Fruit fly (Drosophila melanogaster) whole organism, embryonic: Measurements from ENCODE around the gene CG4000.

Experiments used
- Atf-2 ChIP-seq: fragments of 200-800 bp; sonication (Bioruptor generic); optimal IDR thresholded peaks from 2 replicates; lab custom pipeline; 2016; ENCODE audit warnings: missing biosample characterization, missing genetic modification characterization
- CG12155 ChIP-seq: fragments of 200-800 bp; sonication (Bioruptor generic); optimal IDR thresholded peaks from 3 replicates; lab custom pipeline; 2016; ENCODE audit warnings: missing biosample characterization, missing genetic modification characterization
- CG1233 ChIP-seq: fragments of 200-800 bp; sonication (Bioruptor generic); optimal IDR thresholded peaks from 4 replicates; lab custom pipeline; 2018; ENCODE audit warnings: missing biosample characterization, mild to moderate bottlenecking, missing genetic modification characterization
- CG13123 ChIP-seq: fragments of 200-800 bp; sonication (Bioruptor generic); optimal IDR thresholded peaks from 2 replicates; lab custom pipeline; 2016; ENCODE audit warnings: missing biosample characterization, missing genetic modification characterization
- CG14014 ChIP-seq: fragments of 200-800 bp; sonication (Bioruptor generic); IDR thresholded peaks from 2 replicates; pipeline ENCODE4 v1.3.6; 2022; ENCODE audit warnings: missing biosample characterization, missing genetic modification characterization
- CG1529 ChIP-seq: fragments of 200-800 bp; sonication (Bioruptor generic); optimal IDR thresholded peaks from 3 replicates; lab custom pipeline; 2018; ENCODE audit warnings: missing biosample characterization, missing genetic modification characterization
- CG15601 ChIP-seq: fragments of 200-800 bp; sonication (Bioruptor generic); optimal IDR thresholded peaks from 3 replicates; lab custom pipeline; 2019; ENCODE audit warnings: missing biosample characterization, mild to moderate bottlenecking, missing genetic modification characterization, moderate library complexity
- CG17361 ChIP-seq: fragments of 200-800 bp; sonication (Bioruptor generic); IDR thresholded peaks from 3 replicates; pipeline ENCODE4 v1.3.6; 2022; ENCODE audit warnings: missing biosample characterization, missing genetic modification characterization
- CG17829 ChIP-seq: fragments of 200-800 bp; optimal IDR thresholded peaks from 2 replicates; lab custom pipeline; 2019; ENCODE audit warnings: missing biosample characterization, mild to moderate bottlenecking, missing genetic modification characterization, moderate library complexity
- CG2875 ChIP-seq: fragments of 200-800 bp; sonication (Bioruptor generic); optimal IDR thresholded peaks from 2 replicates; lab custom pipeline; 2017; ENCODE audit warnings: missing biosample characterization, mild to moderate bottlenecking, missing genetic modification characterization, missing genetic modification reagents
- CG3995 ChIP-seq: fragments of 200-800 bp; sonication (Bioruptor generic); optimal IDR thresholded peaks from 3 replicates; lab custom pipeline; 2016; ENCODE audit warnings: missing biosample characterization, missing genetic modification characterization
- CG7745 ChIP-seq: fragments of 200-800 bp; sonication (Bioruptor generic); optimal IDR thresholded peaks from 2 replicates; lab custom pipeline; 2018; ENCODE audit warnings: missing biosample characterization, mild to moderate bottlenecking, missing genetic modification characterization, moderate library complexity
- CG7928 ChIP-seq: fragments of 200-800 bp; sonication (Bioruptor generic); optimal IDR thresholded peaks from 2 replicates; lab custom pipeline; 2017; ENCODE audit warnings: missing biosample characterization, mild to moderate bottlenecking, missing genetic modification characterization
- CG8359 ChIP-seq: fragments of 200-800 bp; sonication (Bioruptor generic); optimal IDR thresholded peaks from 2 replicates; lab custom pipeline; 2017; ENCODE audit warnings: missing biosample characterization, mild to moderate bottlenecking, missing genetic modification characterization, borderline replicate concordance
- CG8388 ChIP-seq: fragments of 200-800 bp; sonication (Bioruptor generic); optimal IDR thresholded peaks from 2 replicates; lab custom pipeline; 2019; ENCODE audit warnings: missing biosample characterization, mild to moderate bottlenecking, missing genetic modification characterization, moderate library complexity
- CG8924 ChIP-seq: fragments of 200-800 bp; optimal IDR thresholded peaks from 3 replicates; lab custom pipeline; 2019; ENCODE audit warnings: missing biosample characterization, mild to moderate bottlenecking, missing genetic modification characterization, moderate library complexity
- CrebB ChIP-seq: fragments of 200-800 bp; sonication (Bioruptor generic); optimal IDR thresholded peaks from 3 replicates; lab custom pipeline; 2018; ENCODE audit warnings: missing biosample characterization, mild to moderate bottlenecking, missing genetic modification characterization
- D19B ChIP-seq: fragments of 200-800 bp; sonication (Bioruptor generic); optimal IDR thresholded peaks from 2 replicates; lab custom pipeline; 2017; ENCODE audit warnings: missing biosample characterization, mild to moderate bottlenecking, missing genetic modification characterization
- Ets97D ChIP-seq: fragments of 200-800 bp; sonication (Bioruptor generic); optimal IDR thresholded peaks from 3 replicates; lab custom pipeline; 2016; ENCODE audit warnings: missing biosample characterization, missing genetic modification characterization
- Fer1 ChIP-seq: fragments of 200-800 bp; sonication (Bioruptor generic); optimal IDR thresholded peaks from 2 replicates; lab custom pipeline; 2017; ENCODE audit warnings: missing biosample characterization, mild to moderate bottlenecking, missing genetic modification characterization
- H2.0 ChIP-seq: fragments of 200-800 bp; sonication (Bioruptor generic); IDR thresholded peaks from 2 replicates; pipeline ENCODE4 v1.3.6; 2022; ENCODE audit warnings: missing biosample characterization, missing genetic modification characterization
- HLH54F ChIP-seq: fragments of 200-800 bp; sonication (Bioruptor generic); optimal IDR thresholded peaks from 3 replicates; lab custom pipeline; 2016; ENCODE audit warnings: missing biosample characterization, missing genetic modification characterization
- Hmx ChIP-seq: fragments of 200-800 bp; sonication (Bioruptor generic); optimal IDR thresholded peaks from 2 replicates; lab custom pipeline; 2016; ENCODE audit warnings: missing biosample characterization, missing genetic modification characterization
- NC2α ChIP-seq: fragments of 200-800 bp; sonication (Bioruptor generic); optimal IDR thresholded peaks from 2 replicates; lab custom pipeline; 2016; ENCODE audit warnings: missing biosample characterization, missing genetic modification characterization
- Nf-YB ChIP-seq: fragments of 200-800 bp; sonication (Bioruptor generic); optimal IDR thresholded peaks from 3 replicates; lab custom pipeline; 2019; ENCODE audit warnings: missing biosample characterization, mild to moderate bottlenecking, missing genetic modification characterization, moderate library complexity
- Optix ChIP-seq: fragments of 200-800 bp; sonication (Bioruptor generic); IDR thresholded peaks from 3 replicates; pipeline ENCODE4 v1.3.6; 2022; ENCODE audit warnings: missing biosample characterization, missing genetic modification characterization
- Ptx1 ChIP-seq: fragments of 200-800 bp; sonication (Bioruptor generic); IDR thresholded peaks from 2 replicates; pipeline ENCODE4 v1.3.6; 2022; ENCODE audit warnings: missing biosample characterization, missing genetic modification characterization
- Rfx ChIP-seq: fragments of 200-800 bp; sonication (Bioruptor generic); IDR thresholded peaks from 2 replicates; pipeline ENCODE4 v1.3.6; 2022; ENCODE audit warnings: missing biosample characterization, missing genetic modification characterization
- Xbp1 ChIP-seq: fragments of 200-800 bp; sonication (Bioruptor generic); optimal IDR thresholded peaks from 3 replicates; lab custom pipeline; 2016; ENCODE audit warnings: missing biosample characterization, mild to moderate bottlenecking, missing genetic modification characterization
- abd-A ChIP-seq: fragments of 200-800 bp; sonication (Bioruptor generic); optimal IDR thresholded peaks from 3 replicates; lab custom pipeline; 2019; ENCODE audit warnings: missing biosample characterization, mild to moderate bottlenecking, missing genetic modification characterization, moderate library complexity
- cg ChIP-seq: fragments of 200-800 bp; sonication (Bioruptor generic); optimal IDR thresholded peaks from 3 replicates; lab custom pipeline; 2019; ENCODE audit warnings: missing biosample characterization, mild to moderate bottlenecking, missing genetic modification characterization, moderate library complexity
- corto ChIP-seq: fragments of 200-800 bp; sonication (Bioruptor generic); optimal IDR thresholded peaks from 2 replicates; lab custom pipeline; 2016; ENCODE audit warnings: missing biosample characterization, mild to moderate bottlenecking, missing genetic modification characterization, moderate library complexity
- da ChIP-seq: fragments of 200-800 bp; sonication (Bioruptor generic); optimal IDR thresholded peaks from 2 replicates; lab custom pipeline; 2016; ENCODE audit warnings: missing biosample characterization, missing genetic modification characterization
- dan ChIP-seq: fragments of 200-800 bp; sonication (Bioruptor generic); IDR thresholded peaks from 2 replicates; pipeline ENCODE4 v1.3.6; 2022; ENCODE audit warnings: missing biosample characterization, missing genetic modification characterization
- dm ChIP-seq: fragments of 200-800 bp; sonication (Bioruptor generic); optimal IDR thresholded peaks from 3 replicates; lab custom pipeline; 2016; ENCODE audit warnings: missing biosample characterization, missing genetic modification characterization
- eyg ChIP-seq: fragments of 200-800 bp; sonication (Bioruptor generic); optimal IDR thresholded peaks from 3 replicates; lab custom pipeline; 2016; ENCODE audit warnings: missing biosample characterization, missing genetic modification characterization
- gce ChIP-seq: fragments of 200-800 bp; sonication (Bioruptor generic); IDR thresholded peaks from 3 replicates; pipeline ENCODE4 v1.3.6; 2022; ENCODE audit warnings: missing biosample characterization, missing genetic modification characterization
- gcm ChIP-seq: fragments of 200-800 bp; sonication (Bioruptor generic); optimal IDR thresholded peaks from 2 replicates; lab custom pipeline; 2019; ENCODE audit warnings: missing biosample characterization, mild to moderate bottlenecking, missing genetic modification characterization, moderate library complexity
- hth ChIP-seq: fragments of >200 bp; optimal IDR thresholded peaks from 2 replicates; lab custom pipeline; 2017; ENCODE audit warnings: inconsistent platforms
- klu ChIP-seq: fragments of 200-800 bp; sonication (Bioruptor generic); IDR thresholded peaks from 2 replicates; pipeline ENCODE4 v1.3.6; 2022; ENCODE audit warnings: missing biosample characterization, missing genetic modification characterization
- lab ChIP-seq: fragments of 200-800 bp; sonication (Bioruptor generic); optimal IDR thresholded peaks from 3 replicates; lab custom pipeline; 2017; ENCODE audit warnings: missing biosample characterization, missing genetic modification characterization, mild to moderate bottlenecking, moderate library complexity, missing genetic modification reagents
- lilli ChIP-seq: fragments of 200-800 bp; sonication (Bioruptor generic); optimal IDR thresholded peaks from 3 replicates; lab custom pipeline; 2016; ENCODE audit warnings: missing biosample characterization, missing genetic modification characterization
- luna ChIP-seq: fragments of 200-800 bp; sonication (Bioruptor generic); optimal IDR thresholded peaks from 2 replicates; lab custom pipeline; 2016; ENCODE audit warnings: missing biosample characterization, missing genetic modification characterization
- maf-S ChIP-seq: fragments of 200-800 bp; sonication (Bioruptor generic); optimal IDR thresholded peaks from 2 replicates; lab custom pipeline; 2016; ENCODE audit warnings: missing biosample characterization, missing genetic modification characterization
- mirr ChIP-seq: fragments of 200-800 bp; sonication (Bioruptor generic); optimal IDR thresholded peaks from 3 replicates; lab custom pipeline; 2018; ENCODE audit warnings: missing biosample characterization, mild to moderate bottlenecking, missing genetic modification characterization
- nmo ChIP-seq: fragments of 200-800 bp; sonication (Bioruptor generic); optimal IDR thresholded peaks from 2 replicates; lab custom pipeline; 2018; ENCODE audit warnings: missing biosample characterization, mild to moderate bottlenecking, missing genetic modification characterization, moderate library complexity
- odd ChIP-seq: fragments of 200-800 bp; sonication (Bioruptor generic); optimal IDR thresholded peaks from 2 replicates; lab custom pipeline; 2017; ENCODE audit warnings: missing biosample characterization, mild to moderate bottlenecking, missing genetic modification characterization
- sens-2 ChIP-seq: fragments of 200-800 bp; sonication (Bioruptor generic); IDR thresholded peaks from 2 replicates; pipeline ENCODE4 v1.3.6; 2022; ENCODE audit warnings: missing biosample characterization, missing genetic modification characterization
- tin ChIP-seq: fragments of 200-800 bp; sonication (Bioruptor generic); optimal IDR thresholded peaks from 3 replicates; lab custom pipeline; 2016; ENCODE audit warnings: missing biosample characterization, missing genetic modification characterization
- ttk ChIP-seq: fragments of 200-800 bp; sonication (Bioruptor generic); IDR thresholded peaks from 2 replicates; pipeline ENCODE4 v2.1.2; 2022; ENCODE audit warnings: missing biosample characterization, missing genetic modification characterization
- usp ChIP-seq: fragments of >200 bp; optimal IDR thresholded peaks from 2 replicates; lab custom pipeline; 2017; ENCODE audit warnings: missing biosample characterization, missing genetic modification characterization
- wor ChIP-seq: fragments of 200-800 bp; sonication (Bioruptor generic); IDR thresholded peaks from 2 replicates; pipeline ENCODE4 v1.3.6; 2022; ENCODE audit warnings: missing biosample characterization, missing genetic modification characterization

Gene CG4000

DNA sequence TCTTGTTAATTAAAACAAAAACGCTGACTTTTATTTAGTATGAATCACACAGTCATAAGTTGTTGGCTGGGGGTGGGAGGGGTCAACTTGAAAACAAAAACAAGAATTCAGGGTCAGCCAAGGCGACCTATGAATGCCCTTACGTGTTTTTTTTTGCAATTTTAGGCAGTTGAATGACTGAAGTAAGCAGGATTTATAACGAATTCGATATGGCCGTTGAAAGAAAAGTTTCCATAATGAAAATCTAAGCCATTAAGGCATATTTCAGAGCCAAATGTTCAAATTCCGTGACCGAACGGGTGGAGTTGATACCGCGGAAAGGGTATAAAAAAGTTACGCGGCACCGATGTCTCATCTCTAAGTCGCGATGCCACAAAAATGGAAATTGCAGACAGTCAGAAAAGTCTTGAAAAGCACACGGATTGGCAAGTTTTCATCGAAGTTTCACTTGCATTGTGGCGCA, 43.1 kb downstream of the CG4000 start (continued):
- TF ChIP-seq klu (GFP tag; lab: Robert Waterston, UW) (peak; percentile 48; the same call in 1 of the 2 replicates), Fer1 (GFP tag; lab: Kevin White, UChicago) (peak; percentile 78), CG3995 (GFP tag; lab: Kevin White, UChicago) (peak; percentile 41), gce (GFP tag; lab: Robert Waterston, UW) (peak; percentile 66; the same call in 1 of the 3 replicates), CG12155 (GFP tag; lab: Kevin White, UChicago) (peak; percentile 64), CG2875 (no peak), CG8359 (no peak), CG13123 (GFP tag; lab: Kevin White, UChicago) (peak; percentile 56), tin (GFP tag; lab: Kevin White, UChicago) (peak; percentile 63), Hmx (GFP tag; lab: Kevin White, UChicago) (peak; percentile 7), Ptx1 (GFP tag; lab: Robert Waterston, UW) (peak; percentile 72), dan (GFP tag; lab: Robert Waterston, UW) (no peak), D19B (no peak), CG8924 (no peak), nmo (GFP tag; lab: Kevin White, UChicago) (no peak), Xbp1 (GFP tag; lab: Kevin White, UChicago) (peak; percentile 84), da (GFP tag; lab: Kevin White, UChicago) (no peak), gcm (no peak), ttk (GFP tag; lab: Robert Waterston, UW) (peak; percentile 53), CG7928 (GFP tag; lab: Kevin White, UChicago) (no peak), Optix (peak; percentile 71; the same call in 1 of the 3 replicates), Ets97D (GFP tag; lab: Kevin White, UChicago) (peak; percentile 25), CrebB (peak; percentile 77), abd-A (tag; lab: Kevin White, UChicago) (no peak), CG14014 (GFP tag; lab: Robert Waterston, UW) (peak; percentile 68), maf-S (GFP tag; lab: Kevin White, UChicago) (peak; percentile 85), CG7745 (no peak), Atf-2 (GFP tag; lab: Kevin White, UChicago) (peak; percentile 38), eyg (GFP tag; lab: Kevin White, UChicago) (peak; percentile 30), corto (GFP tag; lab: Kevin White, UChicago) (no peak), odd (GFP tag; lab: Kevin White, UChicago) (no peak), NC2α (GFP tag; lab: Kevin White, UChicago) (peak; percentile 50), CG8388 (GFP tag; lab: Kevin White, UChicago) (no peak), CG15601 (tag; lab: Kevin White, UChicago) (no peak), wor (GFP tag; lab: Robert Waterston, UW) (peak; percentile 50), Nf-YB (GFP tag; lab: Kevin White, UChicago) (no peak), cg (GFP tag; lab: Kevin White, UChicago) (no peak), sens-2 (no peak), dm (GFP tag; lab: Kevin White, UChicago) (peak; percentile 54), usp (GFP tag; lab: Kevin White, UChicago) (no peak), CG1233 (GFP tag; lab: Kevin White, UChicago) (no peak), CG1529 (GFP tag; lab: Kevin White, UChicago) (no peak), hth (no peak), luna (GFP tag; lab: Kevin White, UChicago) (peak; percentile 6), mirr (GFP tag; lab: Kevin White, UChicago) (no peak), H2.0 (GFP tag; lab: Robert Waterston, UW) (peak; percentile 64), CG17361 (no peak), CG17829 (tag; lab: Kevin White, UChicago) (peak; percentile 34), HLH54F (GFP tag; lab: Kevin White, UChicago) (peak; percentile 73), lilli (GFP tag; lab: Kevin White, UChicago) (peak; percentile 79), lab (GFP tag; lab: Kevin White, UChicago) (no peak), Rfx (GFP tag; lab: Robert Waterston, UW) (peak; percentile 82)
